Fruit fly (Drosophila melanogaster) whole organism, pupa: ENCODE data around the gene CG46335.
A peak's percentile ranks its signal among the peaks of the same experiment; 100 is the strongest.

Source experiments
- CG10348 ChIP-seq: fragments of 200-800 bp; sonication (Bioruptor generic); IDR thresholded peaks from 2 replicates; pipeline ENCODE4 v1.3.6; 2022; ENCODE audit warnings: missing biosample characterization, missing genetic modification characterization
- CG12605 ChIP-seq: fragments of 200-800 bp; sonication (Bioruptor generic); IDR thresholded peaks from 2 replicates; pipeline ENCODE4 v1.3.6; 2022; ENCODE audit warnings: missing biosample characterization, missing genetic modification characterization
- CG13204 ChIP-seq: fragments of 200-800 bp; sonication (Bioruptor generic); optimal IDR thresholded peaks from 2 replicates; lab custom pipeline; 2018; ENCODE audit warnings: missing biosample characterization, mild to moderate bottlenecking, missing genetic modification characterization, moderate library complexity
- CG14655 ChIP-seq: fragments of 200-800 bp; sonication (Bioruptor generic); optimal IDR thresholded peaks from 3 replicates; lab custom pipeline; 2017; ENCODE audit warnings: mild to moderate bottlenecking, missing biosample characterization, missing genetic modification reagents, missing genetic modification characterization
- CG15710 ChIP-seq: fragments of 200-800 bp; sonication (Bioruptor generic); optimal IDR thresholded peaks from 2 replicates; lab custom pipeline; 2018; ENCODE audit warnings: missing biosample characterization, mild to moderate bottlenecking, missing genetic modification characterization, moderate library complexity
- CG17806 ChIP-seq: fragments of 200-800 bp; sonication (Bioruptor generic); optimal IDR thresholded peaks from 2 replicates; lab custom pipeline; 2018; ENCODE audit warnings: missing biosample characterization, mild to moderate bottlenecking, missing genetic modification characterization, moderate library complexity
- CG32121 ChIP-seq: fragments of 200-800 bp; sonication (Bioruptor generic); IDR thresholded peaks from 2 replicates; pipeline ENCODE4 v1.3.6; 2022; ENCODE audit warnings: missing biosample characterization, missing genetic modification characterization
- CG34367 ChIP-seq: fragments of 200-800 bp; sonication (Bioruptor generic); optimal IDR thresholded peaks from 2 replicates; lab custom pipeline; 2018; ENCODE audit warnings: missing biosample characterization, mild to moderate bottlenecking, missing genetic modification characterization
- CG4496 ChIP-seq: fragments of 200-800 bp; sonication (Bioruptor generic); IDR thresholded peaks from 3 replicates; pipeline ENCODE4 v1.3.6; 2022; ENCODE audit warnings: missing biosample characterization, missing genetic modification characterization
- CG8159 ChIP-seq: fragments of 200-800 bp; sonication (Bioruptor generic); optimal IDR thresholded peaks from 3 replicates; lab custom pipeline; 2018; ENCODE audit warnings: missing biosample characterization, mild to moderate bottlenecking, missing genetic modification characterization, moderate library complexity
- CG8301 ChIP-seq: fragments of 200-800 bp; sonication (Bioruptor generic); optimal IDR thresholded peaks from 2 replicates; lab custom pipeline; 2018; ENCODE audit warnings: missing biosample characterization, mild to moderate bottlenecking, missing genetic modification characterization
- CG9948 ChIP-seq: fragments of 200-800 bp; sonication (Bioruptor generic); optimal IDR thresholded peaks from 2 replicates; lab custom pipeline; 2018; ENCODE audit warnings: missing biosample characterization, mild to moderate bottlenecking, missing genetic modification characterization, moderate library complexity
- D1 ChIP-seq: fragments of 200-800 bp; sonication (Bioruptor generic); optimal IDR thresholded peaks from 2 replicates; lab custom pipeline; 2018; ENCODE audit warnings: missing biosample characterization, mild to moderate bottlenecking, missing genetic modification characterization, moderate library complexity
- EcR ChIP-seq: fragments of 200-800 bp; sonication (Bioruptor generic); optimal IDR thresholded peaks from 3 replicates; lab custom pipeline; 2019; ENCODE audit warnings: missing biosample characterization, missing genetic modification characterization, mild to moderate bottlenecking, moderate library complexity, missing genetic modification reagents
- Ets98B ChIP-seq: fragments of 200-800 bp; sonication (Bioruptor generic); IDR thresholded peaks from 2 replicates; pipeline ENCODE4 v1.3.6; 2022; ENCODE audit warnings: missing biosample characterization, missing genetic modification characterization
- Pif1A ChIP-seq: fragments of 200-800 bp; sonication (Bioruptor generic); optimal IDR thresholded peaks from 3 replicates; lab custom pipeline; 2016; ENCODE audit warnings: missing biosample characterization, missing genetic modification characterization
- Pif1B ChIP-seq: fragments of 200-800 bp; sonication (Bioruptor generic); optimal IDR thresholded peaks from 3 replicates; lab custom pipeline; 2016; ENCODE audit warnings: missing biosample characterization, missing genetic modification characterization
- Snoo ChIP-seq: fragments of 200-800 bp; sonication (Bioruptor generic); optimal IDR thresholded peaks from 3 replicates; lab custom pipeline; 2017; ENCODE audit warnings: missing biosample characterization, mild to moderate bottlenecking, missing genetic modification characterization, inconsistent platforms
- fd96Ca ChIP-seq: fragments of 200-800 bp; sonication (Bioruptor generic); IDR thresholded peaks from 3 replicates; pipeline ENCODE4 v1.3.6; 2022; ENCODE audit warnings: missing biosample characterization, missing genetic modification characterization
- gl ChIP-seq: fragments of 200-800 bp; sonication (Bioruptor generic); optimal IDR thresholded peaks from 2 replicates; lab custom pipeline; 2018; ENCODE audit warnings: missing biosample characterization, mild to moderate bottlenecking, missing genetic modification characterization
- rn ChIP-seq: fragments of 200-800 bp; sonication (Bioruptor generic); IDR thresholded peaks from 2 replicates; pipeline ENCODE4 v1.3.6; 2022; ENCODE audit warnings: missing biosample characterization, missing genetic modification characterization

Gene CG46335

DNA sequence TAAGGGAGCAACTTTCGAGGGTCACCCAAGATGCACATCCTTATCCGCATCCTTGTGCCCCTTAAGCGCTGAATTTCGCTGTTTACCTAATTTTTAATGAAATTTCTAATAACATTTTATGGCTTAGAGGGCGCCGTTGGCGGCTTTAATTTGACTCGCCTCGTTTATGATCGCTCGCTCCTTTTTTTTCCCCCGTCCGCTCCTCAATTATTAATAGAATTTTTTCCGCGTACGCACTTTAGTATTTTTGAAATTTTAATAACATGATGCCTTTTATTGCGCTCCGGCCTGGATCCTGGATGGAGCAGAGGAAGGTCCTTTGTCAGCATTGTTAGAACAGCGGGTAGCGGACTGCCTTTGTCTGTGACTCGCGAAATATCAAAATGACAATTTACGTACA, at the start of gene CG46335:
TSS of gene CG46335 (minus strand) at position 101 of the 400 bp plus-strand sequence.
- TF ChIP-seq CG32121 (GFP tag; lab: Robert Waterston, UW): no peak
- TF ChIP-seq CG10348 (GFP tag; lab: Robert Waterston, UW): no peak
- no peak for TF ChIP-seq CG14655
- TF ChIP-seq EcR (GFP tag; lab: Kevin White, UChicago): no peak
- TF ChIP-seq CG34367: no peak
- TF ChIP-seq rn (GFP tag; lab: Robert Waterston, UW): no peak
- no peak for TF ChIP-seq D1

dm6 chr3R:27415303-27415702, 46.8 kb upstream of the CG46335 start:
- TF ChIP-seq Ets98B (GFP tag; lab: Robert Waterston, UW) (no peak), CG9948 (tag; lab: Kevin White, UChicago) (no peak), CG32121 (GFP tag; lab: Robert Waterston, UW) (no peak), CG14655 (no peak), CG8159 (tag; lab: Kevin White, UChicago) (no peak), CG4496 (no peak), rn (GFP tag; lab: Robert Waterston, UW) (no peak), Pif1B (GFP tag; lab: Kevin White, UChicago) (no peak), Pif1A (GFP tag; lab: Kevin White, UChicago) (no peak), CG10348 (GFP tag; lab: Robert Waterston, UW) (no peak), CG8301 (tag; lab: Kevin White, UChicago) (no peak), CG12605 (GFP tag; lab: Robert Waterston, UW) (no peak), CG34367 (no peak), EcR (GFP tag; lab: Kevin White, UChicago) (no peak), fd96Ca (no peak)
- TF ChIP-seq, all 21 proteins: peak for 0

DNA sequence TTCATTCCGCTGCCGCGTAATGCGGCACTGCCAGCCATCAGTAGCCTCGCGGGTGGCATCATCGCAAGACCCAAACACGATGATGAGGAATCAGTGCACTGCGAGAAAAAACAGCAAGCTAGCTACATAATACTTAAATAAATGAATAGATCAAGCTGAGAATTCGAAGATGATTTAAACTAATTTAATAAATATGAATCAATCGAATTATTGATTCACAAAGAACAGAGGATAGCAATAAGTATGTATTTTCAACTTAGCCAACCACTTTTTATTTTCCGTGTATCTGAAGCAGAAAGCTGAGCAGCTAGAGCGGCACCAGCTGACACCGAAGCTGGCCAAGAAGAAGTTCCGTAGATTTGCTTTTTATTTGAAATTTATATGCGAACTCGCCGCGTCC, 44.7 kb upstream of the CG46335 start:
- no peak for TF ChIP-seq fd96Ca
- TF ChIP-seq CG14655: peak; percentile 26
- no peak for TF ChIP-seq rn (GFP tag; lab: Robert Waterston, UW)
- peak; percentile 17 for TF ChIP-seq CG8159 (tag; lab: Kevin White, UChicago)

DNA sequence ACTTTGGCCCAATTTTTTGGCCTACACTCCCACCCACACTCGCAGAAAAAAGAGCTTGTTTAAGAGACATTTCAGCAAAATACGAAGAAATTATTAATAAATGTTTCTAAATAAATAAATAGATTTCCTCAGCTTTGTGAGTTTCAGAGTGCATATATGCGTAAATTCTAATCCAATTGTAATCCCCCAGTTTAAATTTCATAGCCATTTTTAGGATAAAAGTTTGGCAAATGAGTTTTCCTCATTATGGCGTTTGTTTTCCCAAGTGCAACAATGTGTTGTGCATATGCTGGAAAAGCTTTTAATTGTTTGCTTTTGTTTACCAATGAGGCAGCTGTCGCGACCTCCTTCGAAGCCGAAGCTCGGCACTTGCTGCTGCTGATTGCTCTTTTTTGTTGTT, 40.2 kb upstream of the CG46335 start:
- no peak for TF ChIP-seq D1

- TF ChIP-seq gl: no peak
- TF ChIP-seq Snoo (tag; lab: Kevin White, UChicago): no peak
- no peak for TF ChIP-seq rn (GFP tag; lab: Robert Waterston, UW)
- no peak for TF ChIP-seq Pif1A (GFP tag; lab: Kevin White, UChicago)
- no peak for TF ChIP-seq CG12605 (GFP tag; lab: Robert Waterston, UW)
- TF ChIP-seq CG10348 (GFP tag; lab: Robert Waterston, UW): no peak
- TF ChIP-seq CG8159 (tag; lab: Kevin White, UChicago): no peak
- peak; percentile 58 for TF ChIP-seq CG8301 (tag; lab: Kevin White, UChicago)
- TF ChIP-seq CG17806 (tag; lab: Kevin White, UChicago): no peak
- no peak for TF ChIP-seq CG9948 (tag; lab: Kevin White, UChicago)
- TF ChIP-seq EcR (GFP tag; lab: Kevin White, UChicago): no peak
- TF ChIP-seq fd96Ca: peak; percentile 76; the same call in 2 of the 3 replicates
- TF ChIP-seq Ets98B (GFP tag; lab: Robert Waterston, UW): peak; percentile 70
- peak; percentile 72; the same call in 1 of the 2 replicates for TF ChIP-seq CG32121 (GFP tag; lab: Robert Waterston, UW)
- no peak for TF ChIP-seq CG34367
- TF ChIP-seq CG4496: 0 out of 3 replicates have a peak, but pooled peaks have one; percentile 40
- no peak for TF ChIP-seq CG15710 (tag; lab: Kevin White, UChicago)
- TF ChIP-seq CG14655: peak; percentile 56
- TF ChIP-seq Pif1B (GFP tag; lab: Kevin White, UChicago): no peak
- TF ChIP-seq CG13204 (GFP tag; lab: Kevin White, UChicago): no peak
- TF ChIP-seq D1: no peak
These were observed 38.5 kb upstream of the CG46335 start for dm6 chr3R:27407049-27407448.

DNA sequence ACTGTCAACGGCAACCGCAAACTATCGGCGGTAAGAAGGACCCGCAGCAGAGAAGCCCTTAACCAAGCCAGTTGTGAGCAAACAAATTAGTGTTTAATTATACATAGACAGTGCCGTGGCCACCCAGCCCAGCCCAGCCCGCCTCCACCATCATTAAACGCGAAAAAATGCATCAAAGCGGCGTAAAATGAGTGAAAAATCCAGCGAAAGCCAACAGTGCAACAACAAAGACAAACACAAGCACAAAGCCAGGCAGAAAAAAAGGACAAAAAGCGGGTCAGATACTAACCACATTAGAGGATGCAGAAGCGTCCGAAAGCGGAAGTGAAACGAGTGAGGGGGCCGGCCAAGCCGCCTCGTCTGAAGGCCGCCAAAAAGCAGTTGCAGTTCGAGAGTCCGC, 28.2 kb downstream of the CG46335 start, which contains the start of gene CG42534:
TSS of gene CG42534 (plus strand) at position 301 of the 400 bp plus-strand sequence.
- TF ChIP-seq CG14655: no peak
- no peak for TF ChIP-seq Snoo (tag; lab: Kevin White, UChicago)
- TF ChIP-seq fd96Ca: no peak
- no peak for TF ChIP-seq CG17806 (tag; lab: Kevin White, UChicago)
- TF ChIP-seq CG12605 (GFP tag; lab: Robert Waterston, UW): no peak
- no peak for TF ChIP-seq Ets98B (GFP tag; lab: Robert Waterston, UW)
- no peak for TF ChIP-seq CG4496
- no peak for TF ChIP-seq Pif1B (GFP tag; lab: Kevin White, UChicago)
- no peak for TF ChIP-seq CG32121 (GFP tag; lab: Robert Waterston, UW)
- TF ChIP-seq CG8301 (tag; lab: Kevin White, UChicago): no peak
- TF ChIP-seq D1: no peak
- no peak for TF ChIP-seq CG8159 (tag; lab: Kevin White, UChicago)
- no peak for TF ChIP-seq CG34367
- no peak for TF ChIP-seq rn (GFP tag; lab: Robert Waterston, UW)
- TF ChIP-seq Pif1A (GFP tag; lab: Kevin White, UChicago): no peak

DNA sequence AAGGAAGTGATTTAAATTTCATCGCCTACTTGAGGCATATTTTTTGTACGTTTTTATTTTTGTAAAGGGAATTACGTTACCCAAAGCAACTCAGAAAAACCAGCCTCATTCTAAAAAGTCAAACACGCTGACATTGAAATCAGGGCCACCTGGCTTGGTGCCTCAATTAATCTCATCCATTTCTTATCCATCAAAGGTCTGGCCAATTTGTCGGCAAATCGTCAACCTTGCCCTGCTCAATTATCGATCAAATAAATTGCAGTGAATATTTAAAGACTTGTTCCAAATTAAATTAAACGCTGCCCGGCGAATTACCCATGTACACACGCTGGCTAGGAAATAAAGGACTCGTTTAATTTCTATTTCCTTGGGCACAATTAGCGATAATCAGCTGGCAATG, 37.7 kb downstream of the CG46335 start, which contains the start of gene CG3330:
TSS of gene CG3330 (minus strand) at position 101 of the 400 bp plus-strand sequence.
- TF ChIP-seq gl: no peak
- TF ChIP-seq CG15710 (tag; lab: Kevin White, UChicago): no peak
- TF ChIP-seq CG8159 (tag; lab: Kevin White, UChicago): no peak
- TF ChIP-seq rn (GFP tag; lab: Robert Waterston, UW): no peak
- no peak for TF ChIP-seq CG14655
- TF ChIP-seq CG13204 (GFP tag; lab: Kevin White, UChicago): no peak
- no peak for TF ChIP-seq D1
